Worm (Caenorhabditis elegans) whole organism, L4 larva: ENCODE results near the gene gpb-1.

Source experiments
- D1046.2 ChIP-seq: fragments of 200-800 bp; sonication (Bioruptor generic); IDR thresholded peaks from 2 replicates; pipeline ENCODE4 v1.3.6; 2022; ENCODE audit warnings: missing genetic modification characterization, missing compliant biosample characterization
- F37D6.2 ChIP-seq: sonication (generic microtip); optimal IDR thresholded peaks from 2 replicates; lab custom pipeline; 2016; ENCODE audit warnings: mild to moderate bottlenecking, missing genetic modification characterization, missing compliant biosample characterization
- T26A8.4 ChIP-seq: fragments of 200-800 bp; sonication (Bioruptor generic); IDR thresholded peaks from 2 replicates; pipeline ENCODE4 v1.3.6; 2022; ENCODE audit warnings: missing genetic modification characterization, missing compliant biosample characterization
- Y48G9A.11 ChIP-seq: fragments of 200-800 bp; sonication (Bioruptor generic); IDR thresholded peaks from 2 replicates; pipeline ENCODE4 v1.3.6; 2022; ENCODE audit warnings: missing genetic modification reagents, missing genetic modification characterization, missing compliant biosample characterization
- Y5F2A.4 ChIP-seq: fragments of 200-800 bp; sonication (Bioruptor generic); optimal IDR thresholded peaks from 2 replicates; lab custom pipeline; 2018; ENCODE audit warnings: mild to moderate bottlenecking, missing genetic modification characterization, missing compliant biosample characterization
- ZK337.2 ChIP-seq: fragments of 200-800 bp; sonication (Bioruptor generic); IDR thresholded peaks from 2 replicates; pipeline ENCODE4 v1.3.6; 2022; ENCODE audit warnings: missing genetic modification reagents, missing genetic modification characterization, missing compliant biosample characterization
- aha-1 ChIP-seq: fragments of 150-350 bp; peaks from one replicate; lab custom pipeline; 2014; ENCODE audit warnings: missing biosample characterization, missing genetic modification characterization
- ceh-28 ChIP-seq: fragments of 150-350 bp; optimal IDR thresholded peaks from 2 replicates; lab custom pipeline; 2014; ENCODE audit warnings: missing biosample characterization, missing genetic modification reagents, missing genetic modification characterization
- ceh-44 ChIP-seq: fragments of 200-800 bp; sonication (Bioruptor generic); IDR thresholded peaks from 2 replicates; pipeline ENCODE4 v1.3.6; 2022; ENCODE audit warnings: missing genetic modification reagents, missing genetic modification characterization, missing compliant biosample characterization
- ceh-62 ChIP-seq: sonication (generic microtip); optimal IDR thresholded peaks from 2 replicates; lab custom pipeline; 2017; ENCODE audit warnings: missing biosample characterization, missing genetic modification characterization
- ceh-82 ChIP-seq: sonication (generic microtip); optimal IDR thresholded peaks from 2 replicates; lab custom pipeline; 2017; ENCODE audit warnings: missing biosample characterization, missing genetic modification characterization
- ces-1 ChIP-seq: fragments of 150-350 bp; sonication (generic microtip); optimal IDR thresholded peaks from 4 replicates; lab custom pipeline; 2014; ENCODE audit warnings: missing biosample characterization, missing genetic modification reagents, missing genetic modification characterization
- cey-2 ChIP-seq: sonication (generic microtip); optimal IDR thresholded peaks from 3 replicates; lab custom pipeline; 2017; ENCODE audit warnings: missing genetic modification characterization, mild to moderate bottlenecking, missing compliant biosample characterization, antibody characterized with exemption, borderline replicate concordance; ENCODE audit not compliant: insufficient read depth
- daf-16 ChIP-seq, 3 experiments: sonication (generic microtip); optimal IDR thresholded peaks; 2 replicates each; lab custom pipeline; 2016 to 2017; ENCODE audit warnings: missing genetic modification characterization in 3 of 3, missing genetic modification reagents in 3 of 3, mild to moderate bottlenecking in 2 of 3, missing compliant biosample characterization in 2 of 3, missing biosample characterization in 1 of 3, moderate library complexity in 1 of 3
- daf-8 ChIP-seq: fragments of 200-800 bp; sonication (Bioruptor generic); IDR thresholded peaks from 2 replicates; pipeline ENCODE4 v1.3.6; 2022; ENCODE audit warnings: missing genetic modification characterization, missing compliant biosample characterization
- dmd-6 ChIP-seq: fragments of 200-800 bp; sonication (Bioruptor generic); IDR thresholded peaks from 2 replicates; pipeline ENCODE4 v1.3.6; 2022; ENCODE audit warnings: missing genetic modification reagents, missing genetic modification characterization, missing compliant biosample characterization
- dmd-8 ChIP-seq: fragments of 200-800 bp; sonication (Bioruptor generic); IDR thresholded peaks from 2 replicates; pipeline ENCODE4 v1.3.6; 2022; ENCODE audit warnings: missing genetic modification characterization, missing compliant biosample characterization
- dve-1 ChIP-seq: sonication (generic microtip); optimal IDR thresholded peaks from 2 replicates; lab custom pipeline; 2017; ENCODE audit warnings: antibody characterized with exemption, mild to moderate bottlenecking, missing genetic modification characterization, missing compliant biosample characterization; ENCODE audit not compliant: insufficient read depth
- fkh-10 ChIP-seq: fragments of 150-350 bp; optimal IDR thresholded peaks from 2 replicates; lab custom pipeline; 2014; ENCODE audit warnings: missing biosample characterization, missing genetic modification reagents, missing genetic modification characterization
- gei-8 ChIP-seq: fragments of 200-800 bp; sonication (Bioruptor generic); optimal IDR thresholded peaks from 2 replicates; lab custom pipeline; 2018; ENCODE audit warnings: mild to moderate bottlenecking, missing genetic modification characterization, missing compliant biosample characterization
- hif-1 ChIP-seq, 2 experiments: sonication (generic microtip); optimal IDR thresholded peaks; 2 replicates each; lab custom pipeline; 2016 to 2017; ENCODE audit warnings: missing compliant biosample characterization in 2 of 2, missing genetic modification characterization in 2 of 2, missing genetic modification reagents in 2 of 2, missing genotype in 2 of 2, mild to moderate bottlenecking in 1 of 2
- hlh-11 ChIP-seq: fragments of 200-800 bp; sonication (Bioruptor generic); optimal IDR thresholded peaks from 2 replicates; lab custom pipeline; 2018; ENCODE audit warnings: mild to moderate bottlenecking, missing genetic modification characterization, missing compliant biosample characterization
- jun-1 ChIP-seq: fragments of 150-350 bp; optimal IDR thresholded peaks from 2 replicates; lab custom pipeline; 2014; ENCODE audit warnings: missing biosample characterization, missing genetic modification reagents, missing genetic modification characterization
- lin-38 ChIP-seq: fragments of 200-800 bp; sonication (Bioruptor generic); IDR thresholded peaks from 2 replicates; pipeline ENCODE4 v1.3.6; 2022; ENCODE audit warnings: missing genetic modification reagents, missing genetic modification characterization, missing compliant biosample characterization
- mdl-1 ChIP-seq, 2 experiments: fragments of 150-350 bp in 1 of 2; sonication (generic microtip) in 1 of 2; optimal IDR thresholded peaks; 2 replicates each; lab custom pipeline; 2014 to 2017; ENCODE audit warnings: missing biosample characterization in 2 of 2, missing genetic modification characterization in 2 of 2
- mep-1 ChIP-seq: fragments of 150-350 bp; sonication (generic microtip); optimal IDR thresholded peaks from 3 replicates; lab custom pipeline; 2014; ENCODE audit warnings: missing biosample characterization, missing genetic modification characterization
- mes-2 ChIP-seq: sonication (generic microtip); optimal IDR thresholded peaks from 2 replicates; lab custom pipeline; 2016; ENCODE audit warnings: missing genotype, mild to moderate bottlenecking, missing genetic modification characterization, missing compliant biosample characterization; ENCODE audit not compliant: poor library complexity, severe bottlenecking
- nhr-237 ChIP-seq: sonication (generic microtip); optimal IDR thresholded peaks from 2 replicates; lab custom pipeline; 2017; ENCODE audit warnings: missing biosample characterization, missing genetic modification characterization
- nhr-28 ChIP-seq: fragments of 150-350 bp; optimal IDR thresholded peaks from 2 replicates; lab custom pipeline; 2014; ENCODE audit warnings: missing biosample characterization, missing genetic modification characterization
- nhr-41 ChIP-seq: fragments of 200-800 bp; sonication (Bioruptor generic); IDR thresholded peaks from 2 replicates; pipeline ENCODE4 v1.3.6; 2022; ENCODE audit warnings: missing genetic modification reagents, missing genetic modification characterization, missing compliant biosample characterization
- nhr-42 ChIP-seq: fragments of 200-800 bp; sonication (Bioruptor generic); IDR thresholded peaks from 2 replicates; pipeline ENCODE4 v1.3.6; 2022; ENCODE audit warnings: missing genetic modification characterization, missing compliant biosample characterization
- nhr-77 ChIP-seq: fragments of 150-350 bp; optimal IDR thresholded peaks from 2 replicates; lab custom pipeline; 2014; ENCODE audit warnings: missing biosample characterization, missing genetic modification characterization
- pha-4 ChIP-seq, 2 experiments: fragments of 150-350 bp in 1 of 2; fragments of 200-800 bp in 1 of 2; sonication (Bioruptor generic) in 1 of 2; IDR thresholded peaks in 1 of 2; optimal IDR thresholded peaks in 1 of 2; 2 replicates each; pipeline versions ENCODE4 v1.3.6 to Lab custom; 2014 to 2022; ENCODE audit warnings: missing genetic modification characterization in 2 of 2, missing genetic modification reagents in 2 of 2, missing biosample characterization in 1 of 2, missing compliant biosample characterization in 1 of 2
- php-3 ChIP-seq: fragments of 200-800 bp; sonication (Bioruptor generic); IDR thresholded peaks from 2 replicates; pipeline ENCODE4 v1.3.6; 2022; ENCODE audit warnings: missing genetic modification reagents, missing genetic modification characterization, missing compliant biosample characterization
- pqm-1 ChIP-seq: sonication (generic microtip); optimal IDR thresholded peaks from 2 replicates; lab custom pipeline; 2017; ENCODE audit warnings: missing biosample characterization, missing genetic modification characterization
- snpc-1.2 ChIP-seq: fragments of 200-800 bp; sonication (Bioruptor generic); IDR thresholded peaks from 2 replicates; pipeline ENCODE4 v1.3.6; 2022; ENCODE audit warnings: missing genetic modification reagents, missing genetic modification characterization, missing compliant biosample characterization
- spr-1 ChIP-seq: sonication (generic microtip); optimal IDR thresholded peaks from 2 replicates; lab custom pipeline; 2016; ENCODE audit warnings: mild to moderate bottlenecking, missing genetic modification characterization, missing compliant biosample characterization
- tra-1 ChIP-seq: fragments of 200-800 bp; sonication (Bioruptor generic); IDR thresholded peaks from 2 replicates; pipeline ENCODE4 v1.3.6; 2022; ENCODE audit warnings: missing genetic modification reagents, missing genetic modification characterization, missing compliant biosample characterization
- unc-130 ChIP-seq: sonication (generic microtip); optimal IDR thresholded peaks from 2 replicates; lab custom pipeline; 2016; ENCODE audit warnings: missing genetic modification reagents, missing genetic modification characterization, missing compliant biosample characterization
- unc-39 ChIP-seq: sonication (generic microtip); optimal IDR thresholded peaks from 2 replicates; lab custom pipeline; 2017; ENCODE audit warnings: missing biosample characterization, missing genetic modification characterization
- zfp-2 ChIP-seq: sonication (generic microtip); optimal IDR thresholded peaks from 2 replicates; lab custom pipeline; 2016; ENCODE audit warnings: mild to moderate bottlenecking, missing genetic modification characterization, missing compliant biosample characterization
- ztf-7 ChIP-seq: fragments of 150-350 bp; optimal IDR thresholded peaks from 2 replicates; lab custom pipeline; 2014; ENCODE audit warnings: missing biosample characterization, missing genetic modification characterization

The gpb-1 gene

ce11 chrII:11748494-11748893 is at the start of gene gpb-1, which contains the start of gene F44E5.17:
TSS of gene gpb-1 (minus strand) at chrII:11748611.
TSS of gene F44E5.17 (minus strand) at chrII:11748594.
- TF ChIP-seq dmd-8 (GFP tag; lab: Robert Waterston, UW) = no peak
- no peak for TF ChIP-seq D1046.2 (GFP tag; lab: Robert Waterston, UW)
- TF ChIP-seq ceh-28 = peak; percentile 2
- no peak for TF ChIP-seq fkh-10 (GFP tag; lab: Kevin White, UChicago)
- TF ChIP-seq unc-130 (GFP tag; lab: Kevin White, UChicago) = no peak
- TF ChIP-seq ceh-62 (tag; lab: Kevin White, UChicago) = no peak
- TF ChIP-seq snpc-1.2 (GFP tag; lab: Robert Waterston, UW) = no peak
- no peak for TF ChIP-seq pqm-1 (tag; lab: Kevin White, UChicago)
- no peak for TF ChIP-seq cey-2 (tag; lab: Kevin White, UChicago)
- no peak for TF ChIP-seq nhr-41 (GFP tag; lab: Robert Waterston, UW)
- 0 out of 2 replicates have a peak, but pooled peaks have one; percentile 23 for TF ChIP-seq pha-4 (GFP tag; IDR thresholded peaks at IDR 0.05; lab: Robert Waterston, UW)
- TF ChIP-seq pha-4 (tag; optimal IDR thresholded peaks at IDR 0.05; lab: Kevin White, UChicago) = no peak
- TF ChIP-seq mep-1 (tag; lab: Kevin White, UChicago) = peak; percentile 20
- no peak for TF ChIP-seq gei-8
- no peak for TF ChIP-seq lin-38 (GFP tag; lab: Robert Waterston, UW)
- peak; percentile 22 for TF ChIP-seq dve-1 (tag; lab: Kevin White, UChicago)
- TF ChIP-seq F37D6.2 (tag; lab: Kevin White, UChicago) = no peak
- TF ChIP-seq zfp-2 (tag; lab: Kevin White, UChicago) = no peak
- no peak for TF ChIP-seq nhr-237

- TF ChIP-seq T26A8.4 (GFP tag; lab: Robert Waterston, UW) (no peak), ces-1 (GFP tag; lab: Kevin White, UChicago) (no peak), Y5F2A.4 (GFP tag; lab: Kevin White, UChicago) (no peak), ceh-44 (GFP tag; lab: Robert Waterston, UW) (no peak), fkh-10 (GFP tag; lab: Kevin White, UChicago) (no peak), mdl-1 (tag; optimal IDR thresholded peaks at IDR 0.05; lab: Kevin White, UChicago) (no peak), unc-39 (tag; lab: Kevin White, UChicago) (no peak), spr-1 (no peak), mes-2 (tag; lab: Kevin White, UChicago) (no peak), ZK337.2 (no peak), nhr-28 (tag; lab: Kevin White, UChicago) (peak; percentile 76), dve-1 (tag; lab: Kevin White, UChicago) (peak; percentile 68), aha-1 (tag; lab: Kevin White, UChicago) (no peak), daf-8 (GFP tag; lab: Robert Waterston, UW) (no peak), ztf-7 (no peak), nhr-42 (GFP tag; lab: Robert Waterston, UW) (no peak), tra-1 (GFP tag; lab: Robert Waterston, UW) (no peak), hif-1 (tag; optimal IDR thresholded peaks at IDR 0.05; lab: Kevin White, UChicago) (no peak), ceh-82 (tag; lab: Kevin White, UChicago) (no peak), jun-1 (tag; lab: Kevin White, UChicago) (no peak), zfp-2 (tag; lab: Kevin White, UChicago) (no peak), dmd-6 (GFP tag; lab: Robert Waterston, UW) (peak; percentile 29), nhr-77 (tag; lab: Kevin White, UChicago) (no peak), php-3 (GFP tag; lab: Robert Waterston, UW) (peak; percentile 76), Y48G9A.11 (no peak), nhr-41 (GFP tag; lab: Robert Waterston, UW) (no peak), hlh-11 (tag; lab: Kevin White, UChicago) (peak; percentile 52), daf-16 (GFP tag; optimal IDR thresholded peaks at IDR 0.05; lab: Kevin White, UChicago) (peak in 1 of 2 experiments; percentile 16), daf-16 (tag; optimal IDR thresholded peaks at IDR 0.05; lab: Kevin White, UChicago) (peak; percentile 82), pqm-1 (tag; lab: Kevin White, UChicago) (peak; percentile 54)
Measured at ce11 chrII:11797194-11797593, 48.8 kb upstream of the gpb-1 start.
